Fruit fly (Drosophila melanogaster) whole organism, embryonic: Measurements from ENCODE around the gene Mbs.

ENCODE experiments used
- Atf6 ChIP-seq: fragments of 200-800 bp; sonication (Bioruptor generic); IDR thresholded peaks from 2 replicates; pipeline ENCODE4 v1.3.6; 2022; ENCODE audit warnings: missing biosample characterization, missing genetic modification characterization
- C15 ChIP-seq: fragments of 200-800 bp; sonication (Bioruptor generic); IDR thresholded peaks from 3 replicates; pipeline ENCODE4 v1.3.6; 2022; ENCODE audit warnings: missing biosample characterization, missing genetic modification characterization
- CG10267 ChIP-seq: fragments of 200-800 bp; sonication (Bioruptor generic); optimal IDR thresholded peaks from 2 replicates; lab custom pipeline; 2018; ENCODE audit warnings: missing biosample characterization, mild to moderate bottlenecking, missing genetic modification characterization, moderate library complexity
- CG10274 ChIP-seq: fragments of 200-800 bp; sonication (Bioruptor generic); optimal IDR thresholded peaks from 3 replicates; lab custom pipeline; 2017; ENCODE audit warnings: missing biosample characterization, mild to moderate bottlenecking, missing genetic modification characterization
- CG10543 ChIP-seq: fragments of 200-800 bp; sonication (Bioruptor generic); optimal IDR thresholded peaks from 3 replicates; lab custom pipeline; 2017; ENCODE audit warnings: missing biosample characterization, mild to moderate bottlenecking, missing genetic modification characterization, moderate library complexity
- CG11560 ChIP-seq: fragments of 200-800 bp; sonication (Bioruptor generic); IDR thresholded peaks from 3 replicates; pipeline ENCODE4 v1.3.6; 2022; ENCODE audit warnings: missing biosample characterization, missing genetic modification characterization
- CG12299 ChIP-seq: fragments of 200-800 bp; sonication (Bioruptor generic); optimal IDR thresholded peaks from 2 replicates; lab custom pipeline; 2018; ENCODE audit warnings: missing biosample characterization, mild to moderate bottlenecking, missing genetic modification characterization
- CG12942 ChIP-seq: fragments of 200-800 bp; sonication (Bioruptor generic); optimal IDR thresholded peaks from 3 replicates; lab custom pipeline; 2016; ENCODE audit warnings: missing biosample characterization, missing genetic modification characterization
- CG14014 ChIP-seq: fragments of 200-800 bp; sonication (Bioruptor generic); IDR thresholded peaks from 2 replicates; pipeline ENCODE4 v1.3.6; 2022; ENCODE audit warnings: missing biosample characterization, missing genetic modification characterization
- CG14965 ChIP-seq: fragments of 200-800 bp; sonication (Bioruptor generic); optimal IDR thresholded peaks from 2 replicates; lab custom pipeline; 2016; ENCODE audit warnings: missing biosample characterization, missing genetic modification characterization, borderline replicate concordance
- CG15601 ChIP-seq: fragments of 200-800 bp; sonication (Bioruptor generic); optimal IDR thresholded peaks from 3 replicates; lab custom pipeline; 2019; ENCODE audit warnings: missing biosample characterization, mild to moderate bottlenecking, missing genetic modification characterization, moderate library complexity
- CG18599 ChIP-seq: fragments of 200-800 bp; sonication (Bioruptor generic); optimal IDR thresholded peaks from 3 replicates; lab custom pipeline; 2017; ENCODE audit warnings: missing biosample characterization, missing genetic modification characterization, mild to moderate bottlenecking, moderate library complexity, missing genetic modification reagents
- CG2120 ChIP-seq: fragments of 200-800 bp; sonication (Bioruptor generic); optimal IDR thresholded peaks from 3 replicates; lab custom pipeline; 2016; ENCODE audit warnings: missing biosample characterization, missing genetic modification characterization
- CG31365 ChIP-seq: fragments of 200-800 bp; sonication (Bioruptor generic); optimal IDR thresholded peaks from 2 replicates; lab custom pipeline; 2018; ENCODE audit warnings: missing biosample characterization, mild to moderate bottlenecking, missing genetic modification characterization
- CG31441 ChIP-seq: fragments of 200-800 bp; sonication (Bioruptor generic); IDR thresholded peaks from 2 replicates; pipeline ENCODE4 v1.3.6; 2022; ENCODE audit warnings: missing biosample characterization, missing genetic modification characterization
- CG4282 ChIP-seq: fragments of 200-800 bp; sonication (Bioruptor generic); optimal IDR thresholded peaks from 2 replicates; lab custom pipeline; 2016; ENCODE audit warnings: missing biosample characterization, missing genetic modification characterization
- CG4328 ChIP-seq: fragments of 200-800 bp; sonication (Bioruptor generic); optimal IDR thresholded peaks from 3 replicates; lab custom pipeline; 2017; ENCODE audit warnings: missing biosample characterization, missing genetic modification reagents, missing genetic modification characterization
- CG4707 ChIP-seq: fragments of 200-800 bp; sonication (Bioruptor generic); optimal IDR thresholded peaks from 2 replicates; lab custom pipeline; 2018; ENCODE audit warnings: missing biosample characterization, mild to moderate bottlenecking, missing genetic modification characterization, moderate library complexity
- CG7372 ChIP-seq: fragments of 200-800 bp; sonication (Bioruptor generic); IDR thresholded peaks from 2 replicates; pipeline ENCODE4 v1.3.6; 2022; ENCODE audit warnings: missing biosample characterization, missing genetic modification characterization
- CG8478 ChIP-seq: fragments of >200 bp; optimal IDR thresholded peaks from 2 replicates; lab custom pipeline; 2018
- CG9437 ChIP-seq: fragments of 200-800 bp; sonication (Bioruptor generic); optimal IDR thresholded peaks from 2 replicates; lab custom pipeline; 2018; ENCODE audit warnings: missing biosample characterization, mild to moderate bottlenecking, missing genetic modification characterization
- CTCF ChIP-seq: fragments of 200-800 bp; sonication (Bioruptor generic); optimal IDR thresholded peaks from 2 replicates; lab custom pipeline; 2017; ENCODE audit warnings: missing biosample characterization, mild to moderate bottlenecking, missing genetic modification characterization, moderate library complexity
- Camta ChIP-seq: fragments of 200-800 bp; sonication (Bioruptor generic); optimal IDR thresholded peaks from 2 replicates; lab custom pipeline; 2016; ENCODE audit warnings: missing biosample characterization, missing genetic modification characterization
- Doc2 ChIP-seq: fragments of 200-800 bp; sonication (Bioruptor generic); IDR thresholded peaks from 2 replicates; pipeline ENCODE4 v1.3.6; 2022; ENCODE audit warnings: missing biosample characterization, missing genetic modification characterization
- HLH3B ChIP-seq: fragments of 200-800 bp; sonication (Bioruptor generic); IDR thresholded peaks from 2 replicates; pipeline ENCODE4 v1.3.6; 2022; ENCODE audit warnings: missing biosample characterization, missing genetic modification characterization
- HLH54F ChIP-seq: fragments of 200-800 bp; sonication (Bioruptor generic); optimal IDR thresholded peaks from 3 replicates; lab custom pipeline; 2016; ENCODE audit warnings: missing biosample characterization, missing genetic modification characterization
- Hr3 ChIP-seq: fragments of 200-800 bp; sonication (Bioruptor generic); optimal IDR thresholded peaks from 3 replicates; lab custom pipeline; 2016; ENCODE audit warnings: missing biosample characterization, missing genetic modification characterization
- Mad ChIP-seq: fragments of 200-800 bp; sonication (Bioruptor generic); optimal IDR thresholded peaks from 2 replicates; lab custom pipeline; 2016; ENCODE audit warnings: missing biosample characterization, missing genetic modification characterization
- Oli ChIP-seq: fragments of 200-800 bp; sonication (Bioruptor generic); optimal IDR thresholded peaks from 2 replicates; lab custom pipeline; 2018; ENCODE audit warnings: missing biosample characterization, mild to moderate bottlenecking, missing genetic modification characterization, moderate library complexity
- PHDP ChIP-seq: fragments of 200-800 bp; sonication (Bioruptor generic); optimal IDR thresholded peaks from 3 replicates; lab custom pipeline; 2018; ENCODE audit warnings: missing biosample characterization, mild to moderate bottlenecking, missing genetic modification characterization, moderate library complexity
- Ptx1 ChIP-seq: fragments of 200-800 bp; sonication (Bioruptor generic); IDR thresholded peaks from 2 replicates; pipeline ENCODE4 v1.3.6; 2022; ENCODE audit warnings: missing biosample characterization, missing genetic modification characterization
- Sox100B ChIP-seq: fragments of 200-800 bp; sonication (Bioruptor generic); optimal IDR thresholded peaks from 3 replicates; lab custom pipeline; 2018; ENCODE audit warnings: missing biosample characterization, mild to moderate bottlenecking, missing genetic modification characterization
- YL-1 ChIP-seq: fragments of 200-800 bp; sonication (Bioruptor generic); optimal IDR thresholded peaks from 3 replicates; lab custom pipeline; 2017; ENCODE audit warnings: missing biosample characterization, mild to moderate bottlenecking, missing genetic modification characterization
- ab ChIP-seq: fragments of 200-800 bp; sonication (Bioruptor generic); optimal IDR thresholded peaks from 2 replicates; lab custom pipeline; 2016; ENCODE audit warnings: missing biosample characterization, missing genetic modification characterization
- cad ChIP-seq: fragments of >200 bp; optimal IDR thresholded peaks from 2 replicates; lab custom pipeline; 2017; ENCODE audit warnings: missing biosample characterization, missing genetic modification characterization
- danr ChIP-seq: fragments of 200-800 bp; sonication (Bioruptor generic); IDR thresholded peaks from 2 replicates; pipeline ENCODE4 v1.3.6; 2022; ENCODE audit warnings: missing biosample characterization, missing genetic modification characterization
- dimm ChIP-seq: fragments of 200-800 bp; sonication (Bioruptor generic); IDR thresholded peaks from 2 replicates; pipeline ENCODE4 v1.3.6; 2022; ENCODE audit warnings: missing biosample characterization, missing genetic modification characterization
- emc ChIP-seq: fragments of 200-800 bp; sonication (Bioruptor generic); optimal IDR thresholded peaks from 2 replicates; lab custom pipeline; 2016; ENCODE audit warnings: missing biosample characterization, missing genetic modification characterization
- ewg ChIP-seq: fragments of 200-800 bp; sonication (Bioruptor generic); optimal IDR thresholded peaks from 3 replicates; lab custom pipeline; 2017; ENCODE audit warnings: mild to moderate bottlenecking, missing biosample characterization, missing genetic modification reagents, missing genetic modification characterization
- ftz-f1 ChIP-seq: fragments of 200-800 bp; sonication (Bioruptor generic); optimal IDR thresholded peaks from 2 replicates; lab custom pipeline; 2016; ENCODE audit warnings: missing biosample characterization, missing genetic modification characterization
- grau ChIP-seq: fragments of 200-800 bp; optimal IDR thresholded peaks from 3 replicates; lab custom pipeline; 2019; ENCODE audit warnings: missing biosample characterization, mild to moderate bottlenecking, missing genetic modification characterization, moderate library complexity
- gt ChIP-seq: fragments of 200-800 bp; sonication (Bioruptor generic); IDR thresholded peaks from 2 replicates; pipeline ENCODE4 v1.3.6; 2022; ENCODE audit warnings: missing biosample characterization, missing genetic modification characterization
- jing ChIP-seq: fragments of 200-800 bp; sonication (Bioruptor generic); optimal IDR thresholded peaks from 2 replicates; lab custom pipeline; 2018; ENCODE audit warnings: missing biosample characterization, mild to moderate bottlenecking, missing genetic modification characterization
- klu ChIP-seq: fragments of 200-800 bp; sonication (Bioruptor generic); IDR thresholded peaks from 2 replicates; pipeline ENCODE4 v1.3.6; 2022; ENCODE audit warnings: missing biosample characterization, missing genetic modification characterization
- lab ChIP-seq: fragments of 200-800 bp; sonication (Bioruptor generic); optimal IDR thresholded peaks from 3 replicates; lab custom pipeline; 2017; ENCODE audit warnings: missing biosample characterization, missing genetic modification characterization, mild to moderate bottlenecking, moderate library complexity, missing genetic modification reagents
- lov ChIP-seq, 2 experiments: fragments of 200-800 bp in 1 of 2; fragments of >200 bp in 1 of 2; sonication (Bioruptor generic) in 1 of 2; IDR thresholded peaks in 1 of 2; optimal IDR thresholded peaks in 1 of 2; 2 replicates in 1 of 2; 3 replicates in 1 of 2; pipeline versions ENCODE4 v1.3.6 to Lab custom; 2017 to 2022; ENCODE audit warnings: missing biosample characterization in 1 of 2, missing genetic modification characterization in 1 of 2
- odd ChIP-seq: fragments of 200-800 bp; sonication (Bioruptor generic); optimal IDR thresholded peaks from 2 replicates; lab custom pipeline; 2017; ENCODE audit warnings: missing biosample characterization, mild to moderate bottlenecking, missing genetic modification characterization
- p53 ChIP-seq: fragments of 200-800 bp; sonication (Bioruptor generic); optimal IDR thresholded peaks from 2 replicates; lab custom pipeline; 2016; ENCODE audit warnings: missing biosample characterization, missing genetic modification characterization
- prd ChIP-seq, 3 experiments: fragments of >200 bp in 2 of 3; fragments of 200-800 bp in 1 of 3; sonication (Bioruptor generic) in 1 of 3; optimal IDR thresholded peaks in 2 of 3; IDR thresholded peaks in 1 of 3; 2 replicates in 2 of 3; 3 replicates in 1 of 3; pipeline versions ENCODE4 v1.3.6 to Lab custom; 2017 to 2022; ENCODE audit warnings: missing biosample characterization in 1 of 3, missing genetic modification characterization in 1 of 3
- psq ChIP-seq: fragments of 200-800 bp; sonication (Bioruptor generic); optimal IDR thresholded peaks from 2 replicates; lab custom pipeline; 2017; ENCODE audit warnings: missing biosample characterization, missing genetic modification characterization
- pzg ChIP-seq: fragments of 200-800 bp; sonication (Bioruptor generic); optimal IDR thresholded peaks from 3 replicates; lab custom pipeline; 2018; ENCODE audit warnings: missing biosample characterization, mild to moderate bottlenecking, missing genetic modification characterization, moderate library complexity
- vfl ChIP-seq: fragments of 200-800 bp; sonication (Bioruptor generic); optimal IDR thresholded peaks from 2 replicates; lab custom pipeline; 2016; ENCODE audit warnings: missing biosample characterization, missing genetic modification characterization

Mbs gene

dm6 chr3L:16051719-16052122 is at the start of gene Mbs:
Gene Mbs (plus strand): TSS chr3L:16051959.
- TF ChIP-seq PHDP (peak; percentile 7), psq (no peak), Mad (no peak), p53 (GFP tag; lab: Kevin White, UChicago) (no peak), Atf6 (GFP tag; lab: Robert Waterston, UW) (no peak), Oli (tag; lab: Kevin White, UChicago) (no peak), prd (optimal IDR thresholded peaks at IDR 0.05; lab: Kevin White, UChicago) (no peak), prd (GFP tag; IDR thresholded peaks at IDR 0.05; lab: Robert Waterston, UW) (0 out of 3 replicates have a peak, but pooled peaks have one; percentile 10), CG10274 (GFP tag; lab: Kevin White, UChicago) (no peak), gt (GFP tag; lab: Robert Waterston, UW) (no peak), ab (GFP tag; lab: Kevin White, UChicago) (no peak), Sox100B (GFP tag; lab: Kevin White, UChicago) (no peak), ftz-f1 (GFP tag; lab: Kevin White, UChicago) (no peak), CG7372 (no peak), grau (tag; lab: Kevin White, UChicago) (peak; percentile 16), CG14014 (GFP tag; lab: Robert Waterston, UW) (no peak), CG12299 (no peak), Hr3 (GFP tag; lab: Kevin White, UChicago) (no peak), vfl (GFP tag; lab: Kevin White, UChicago) (no peak), Camta (GFP tag; lab: Kevin White, UChicago) (no peak), dimm (GFP tag; lab: Robert Waterston, UW) (no peak), CG12942 (GFP tag; lab: Kevin White, UChicago) (no peak), cad (GFP tag; lab: Kevin White, UChicago) (no peak), CTCF (GFP tag; lab: Kevin White, UChicago) (peak; percentile 96), Doc2 (GFP tag; lab: Robert Waterston, UW) (no peak), C15 (GFP tag; lab: Robert Waterston, UW) (no peak), lov (optimal IDR thresholded peaks at IDR 0.05; lab: Kevin White, UChicago) (no peak), lov (GFP tag; IDR thresholded peaks at IDR 0.05; lab: Robert Waterston, UW) (no peak), ewg (GFP tag; lab: Kevin White, UChicago) (no peak), Ptx1 (GFP tag; lab: Robert Waterston, UW) (peak; percentile 20; the same call in 1 of the 2 replicates), CG9437 (GFP tag; lab: Kevin White, UChicago) (no peak), klu (GFP tag; lab: Robert Waterston, UW) (no peak), CG10543 (GFP tag; lab: Kevin White, UChicago) (peak; percentile 70), emc (GFP tag; lab: Kevin White, UChicago) (no peak), CG2120 (GFP tag; lab: Kevin White, UChicago) (no peak), CG4328 (GFP tag; lab: Kevin White, UChicago) (peak; percentile 23), CG18599 (GFP tag; lab: Kevin White, UChicago) (no peak), pzg (GFP tag; lab: Kevin White, UChicago) (peak; percentile 80), jing (GFP tag; lab: Kevin White, UChicago) (no peak), CG11560 (tag; lab: Robert Waterston, UW) (no peak), CG15601 (no peak), CG10267 (tag; lab: Kevin White, UChicago) (peak; percentile 9), lab (GFP tag; lab: Kevin White, UChicago) (peak; percentile 39), danr (GFP tag; lab: Robert Waterston, UW) (no peak), CG4707 (no peak), CG4282 (no peak), CG14965 (GFP tag; lab: Kevin White, UChicago) (no peak), YL-1 (GFP tag; lab: Kevin White, UChicago) (peak; percentile 73), HLH54F (GFP tag; lab: Kevin White, UChicago) (no peak), odd (GFP tag; lab: Kevin White, UChicago) (no peak), HLH3B (GFP tag; lab: Robert Waterston, UW) (no peak), CG31441 (GFP tag; lab: Robert Waterston, UW) (no peak; the same call in 1 of the 2 replicates), CG31365 (tag; lab: Kevin White, UChicago) (peak; percentile 36), CG8478 (lab: Kevin White, UChicago) (no peak)
